Fruit fly (Drosophila melanogaster): ENCODE results near the gene CG44325.

Gene CG44325

DNA sequence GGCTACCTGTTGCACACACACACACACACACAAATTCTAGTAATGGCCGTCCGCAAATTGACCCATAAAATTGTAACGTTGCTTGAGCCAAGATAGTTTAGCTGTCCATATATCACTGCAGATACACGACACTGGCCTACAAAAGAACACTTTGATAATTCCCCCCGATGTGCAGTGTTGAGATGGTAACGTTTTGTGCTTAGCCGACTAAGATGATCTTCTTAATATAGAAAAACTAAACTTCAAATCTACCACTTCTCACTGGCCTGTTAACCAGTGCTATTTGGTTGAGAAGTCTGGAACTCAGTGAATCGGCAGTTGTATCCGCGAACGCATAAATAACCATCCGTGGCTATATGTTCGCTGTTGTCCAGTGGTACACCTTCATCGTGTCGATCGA is 9.5 kb downstream of the CG44325 start (continued):
- no peak for TF ChIP-seq Mes4 (GFP tag; optimal IDR thresholded peaks at IDR 0.05)
- TF ChIP-seq CG6813 (GFP tag; optimal IDR thresholded peaks at IDR 0.05): no peak
- TF ChIP-seq CG13775 (GFP tag; optimal IDR thresholded peaks at IDR 0.05): no peak
- no peak for TF ChIP-seq CG12071 (GFP tag; optimal IDR thresholded peaks at IDR 0.05)
- TF ChIP-seq zfh1 (GFP tag; IDR thresholded peaks at IDR 0.05): peak; percentile 51; the same call in 2 of the 3 replicates
- no peak for TF ChIP-seq CG16863 (GFP tag; optimal IDR thresholded peaks at IDR 0.05)
- TF ChIP-seq CG10366 (GFP tag; IDR thresholded peaks at IDR 0.05): peak; percentile 17; the same call in 1 of the 2 replicates
- TF ChIP-seq pnt (GFP tag; optimal IDR thresholded peaks at IDR 0.05): no peak
- TF ChIP-seq Optix (GFP tag; IDR thresholded peaks at IDR 0.05): no peak
- TF ChIP-seq dati (GFP tag; IDR thresholded peaks at IDR 0.05): no peak
- TF ChIP-seq Adf1 (GFP tag; IDR thresholded peaks at IDR 0.05): no peak
- no peak for TF ChIP-seq Asciz (GFP tag; optimal IDR thresholded peaks at IDR 0.05)
- TF ChIP-seq D (optimal IDR thresholded peaks at IDR 0.05): no peak
- no peak for TF ChIP-seq D (GFP tag; optimal IDR thresholded peaks at IDR 0.05)
- no peak for TF ChIP-seq CG14667 (GFP tag; IDR thresholded peaks at IDR 0.05)
- TF ChIP-seq Tbp (GFP tag; optimal IDR thresholded peaks at IDR 0.05): no peak
- TF ChIP-seq CG12104 (GFP tag; optimal IDR thresholded peaks at IDR 0.05): no peak
- TF ChIP-seq ewg (GFP tag; optimal IDR thresholded peaks at IDR 0.05): no peak
- no peak for TF ChIP-seq en (GFP tag; optimal IDR thresholded peaks at IDR 0.05)
- TF ChIP-seq repo (GFP tag; optimal IDR thresholded peaks at IDR 0.05): no peak
- no peak for TF ChIP-seq CG10462 (GFP tag; optimal IDR thresholded peaks at IDR 0.05)
- no peak for TF ChIP-seq Pdp1 (GFP tag; optimal IDR thresholded peaks at IDR 0.05)
- TF ChIP-seq Sox100B (GFP tag; optimal IDR thresholded peaks at IDR 0.05): no peak
- TF ChIP-seq row (GFP tag; IDR thresholded peaks at IDR 0.05): peak; percentile 33; the same call in 2 of the 3 replicates
- TF ChIP-seq Drgx (GFP tag; IDR thresholded peaks at IDR 0.05): peak; percentile 77
- no peak for TF ChIP-seq Hr51 (GFP tag; optimal IDR thresholded peaks at IDR 0.05)
- peak; percentile 30 for TF ChIP-seq slbo (GFP tag; IDR thresholded peaks at IDR 0.05)
- no peak for TF ChIP-seq ase (GFP tag; IDR thresholded peaks at IDR 0.05)
- TF ChIP-seq Bteb2 (GFP tag; optimal IDR thresholded peaks at IDR 0.05): no peak
- TF ChIP-seq Dll (GFP tag; IDR thresholded peaks at IDR 0.05; ENCODE audit: partially characterized antibody): no peak
- TF ChIP-seq CG17328 (GFP tag; IDR thresholded peaks at IDR 0.05): 0 out of 2 replicates have a peak, but pooled peaks have one; percentile 15
- no peak for TF ChIP-seq CG8290 (GFP tag; optimal IDR thresholded peaks at IDR 0.05)
- TF ChIP-seq CG8290 (tag; optimal IDR thresholded peaks at IDR 0.05): peak in 1 of 2 experiments; percentile 66
- TF ChIP-seq CG14710 (tag; optimal IDR thresholded peaks at IDR 0.05): no peak
- no peak for TF ChIP-seq sima (GFP tag; optimal IDR thresholded peaks at IDR 0.05)
- no peak for TF ChIP-seq CG9609 (GFP tag; optimal IDR thresholded peaks at IDR 0.05)
- TF ChIP-seq onecut (GFP tag; IDR thresholded peaks at IDR 0.05): no peak
- TF ChIP-seq H2.0 (GFP tag; IDR thresholded peaks at IDR 0.05): 0 out of 2 replicates have a peak, but pooled peaks have one; percentile 29
- TF ChIP-seq dm (GFP tag; optimal IDR thresholded peaks at IDR 0.05): no peak
- peak; percentile 88 for TF ChIP-seq Med (GFP tag)
- TF ChIP-seq CG2889 (GFP tag; IDR thresholded peaks at IDR 0.05): no peak
- TF ChIP-seq Doc3 (GFP tag; IDR thresholded peaks at IDR 0.05; ENCODE audit: partially characterized antibody): no peak
- TF ChIP-seq jing (GFP tag; optimal IDR thresholded peaks at IDR 0.05): no peak
- TF ChIP-seq CG11456 (GFP tag; IDR thresholded peaks at IDR 0.05): 0 out of 3 replicates have a peak, but pooled peaks have one; percentile 39
- TF ChIP-seq sens (GFP tag): peak; percentile 38
- TF ChIP-seq Hand (GFP tag; optimal IDR thresholded peaks at IDR 0.05): no peak
- peak; percentile 28; the same call in 1 of the 2 replicates for TF ChIP-seq CG9932 (GFP tag; IDR thresholded peaks at IDR 0.05)
- no peak for TF ChIP-seq fd3F (GFP tag; optimal IDR thresholded peaks at IDR 0.05)
- no peak for TF ChIP-seq Hsf (GFP tag; optimal IDR thresholded peaks at IDR 0.05)
- TF ChIP-seq crol (GFP tag; IDR thresholded peaks at IDR 0.05): no peak
- TF ChIP-seq vvl (GFP tag; IDR thresholded peaks at IDR 0.05): peak; percentile 38; the same call in 1 of the 2 replicates
- no peak for TF ChIP-seq pfk (GFP tag; optimal IDR thresholded peaks at IDR 0.05)
- TF ChIP-seq CHES-1-like (GFP tag; optimal IDR thresholded peaks at IDR 0.05): no peak

Measured in whole organism, embryonic.